Fruit fly (Drosophila melanogaster): ENCODE results near the gene CG17154.
A peak's percentile ranks its signal among the peaks of the same experiment; 100 is the strongest.

CG17154 gene

DNA sequence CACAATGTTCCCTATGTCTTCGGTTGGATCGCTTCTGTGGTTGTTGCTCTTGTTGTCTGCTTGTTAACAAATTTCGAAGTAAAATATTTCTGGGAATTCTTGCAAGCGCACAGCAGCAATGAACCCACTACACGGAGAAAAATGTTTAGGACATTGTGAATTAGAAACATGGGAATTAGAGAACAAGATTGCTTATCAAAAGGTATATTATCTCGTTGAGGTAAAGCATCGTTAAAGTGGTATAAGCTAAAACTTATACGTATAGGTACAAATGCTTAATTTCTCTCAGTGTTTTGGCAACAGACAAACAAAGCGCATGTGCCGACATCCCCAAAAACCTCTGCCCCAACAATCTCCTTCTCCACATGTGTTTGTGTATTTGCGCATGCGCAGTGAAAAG lies 34.7 kb upstream of the CG17154 start (continued):
- TF ChIP-seq CG11762 (GFP tag; optimal IDR thresholded peaks at IDR 0.05; ENCODE audit: insufficient read depth) (peak; percentile 69), CG6163 (GFP tag; IDR thresholded peaks at IDR 0.05) (peak; percentile 85), CG1621 (tag; optimal IDR thresholded peaks at IDR 0.05) (peak; percentile 55), Met (GFP tag; optimal IDR thresholded peaks at IDR 0.05) (peak; percentile 95), esn (GFP tag; optimal IDR thresholded peaks at IDR 0.05) (peak; percentile 94), spab (GFP tag; optimal IDR thresholded peaks at IDR 0.05) (peak; percentile 16), CG6276 (GFP tag; optimal IDR thresholded peaks at IDR 0.05) (no peak), acj6 (GFP tag; optimal IDR thresholded peaks at IDR 0.05) (peak; percentile 78), CG10669 (GFP tag; optimal IDR thresholded peaks at IDR 0.05) (peak; percentile 61), cyc (GFP tag; optimal IDR thresholded peaks at IDR 0.05) (peak; percentile 95), fd59A (GFP tag; optimal IDR thresholded peaks at IDR 0.05) (peak; percentile 27), dac (GFP tag; optimal IDR thresholded peaks at IDR 0.05) (no peak), CG11294 (GFP tag; IDR thresholded peaks at IDR 0.05) (peak; percentile 7; the same call in 1 of the 2 replicates), Sox102F (GFP tag; optimal IDR thresholded peaks at IDR 0.05) (peak; percentile 91), CG6808 (GFP tag; optimal IDR thresholded peaks at IDR 0.05) (peak; percentile 28), CG6854 (GFP tag; optimal IDR thresholded peaks at IDR 0.05) (peak; percentile 83)

DNA sequence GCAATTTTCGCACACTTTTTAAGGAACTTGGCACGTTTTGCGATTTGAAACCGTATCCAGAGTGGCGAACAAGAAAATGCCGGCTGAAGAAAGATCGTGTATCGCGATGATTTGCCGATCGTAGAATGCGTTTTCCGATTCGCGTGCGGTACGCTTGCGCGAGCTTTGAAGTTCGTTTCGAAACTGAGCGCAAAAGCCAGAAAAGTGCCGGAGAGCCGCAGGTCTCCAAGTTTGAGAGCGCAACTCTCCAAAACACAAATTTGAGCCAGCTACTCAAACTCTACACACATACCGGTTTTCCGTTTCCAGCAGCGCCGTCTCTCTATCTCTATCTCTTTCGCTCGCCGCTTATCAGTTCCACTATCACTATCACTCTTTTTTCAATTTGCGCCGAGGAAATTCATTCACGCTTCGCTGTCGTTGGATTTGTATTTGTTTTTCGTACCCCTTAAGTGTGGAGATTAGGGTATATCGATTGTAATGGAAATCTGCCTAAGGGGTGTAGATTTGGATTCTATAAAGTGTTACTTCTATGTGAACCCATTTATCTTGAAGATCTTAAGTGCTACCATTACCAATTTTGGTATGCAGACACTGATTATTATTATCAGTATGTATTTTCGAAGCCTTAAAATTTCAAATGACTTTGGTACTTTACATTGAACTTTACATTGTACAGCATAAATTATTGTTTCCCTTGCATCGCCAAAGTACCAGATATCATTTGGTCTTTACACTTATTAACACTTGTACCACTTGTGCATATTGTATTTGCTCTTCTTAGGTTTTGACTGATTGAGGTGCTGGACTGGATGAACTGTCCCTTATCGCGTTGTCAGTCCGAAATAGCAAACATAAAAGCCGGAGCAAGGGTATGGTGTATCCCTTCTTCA lies 31.9 kb upstream of the CG17154 start:
- TF ChIP-seq spab (GFP tag; optimal IDR thresholded peaks at IDR 0.05): peak; percentile 58
- TF ChIP-seq CG15336 (GFP tag; IDR thresholded peaks at IDR 0.05): peak; percentile 44
- TF ChIP-seq CG11762 (GFP tag; optimal IDR thresholded peaks at IDR 0.05; ENCODE audit: insufficient read depth): peak; percentile 58
- peak; percentile 79 for TF ChIP-seq CG32006 (GFP tag; optimal IDR thresholded peaks at IDR 0.05)
- peak; percentile 44 for TF ChIP-seq esn (GFP tag; optimal IDR thresholded peaks at IDR 0.05)
- TF ChIP-seq net (GFP tag; optimal IDR thresholded peaks at IDR 0.05): peak; percentile 55
- TF ChIP-seq dac (GFP tag; optimal IDR thresholded peaks at IDR 0.05): no peak
- TF ChIP-seq CG6163 (GFP tag; IDR thresholded peaks at IDR 0.05): peak; percentile 67
- peak; percentile 91 for TF ChIP-seq fkh (GFP tag; optimal IDR thresholded peaks at IDR 0.05)
- peak; percentile 46; the same call in 1 of the 3 replicates for TF ChIP-seq CG8119 (GFP tag; IDR thresholded peaks at IDR 0.05)
- peak; percentile 40 for TF ChIP-seq topi (GFP tag; optimal IDR thresholded peaks at IDR 0.05)
- TF ChIP-seq fd59A (GFP tag; optimal IDR thresholded peaks at IDR 0.05): peak; percentile 46
- TF ChIP-seq CG4318 (GFP tag; optimal IDR thresholded peaks at IDR 0.05): peak; percentile 37
- peak in 1 of 2 experiments; percentile 68 for TF ChIP-seq salr (GFP tag; optimal IDR thresholded peaks at IDR 0.05)
- TF ChIP-seq lz (GFP tag; optimal IDR thresholded peaks at IDR 0.05): peak; percentile 22
- TF ChIP-seq Met (GFP tag; optimal IDR thresholded peaks at IDR 0.05): peak; percentile 26
- TF ChIP-seq acj6 (GFP tag; optimal IDR thresholded peaks at IDR 0.05): peak; percentile 43
- TF ChIP-seq CG10631 (GFP tag; optimal IDR thresholded peaks at IDR 0.05): peak; percentile 59
- peak; percentile 0 for TF ChIP-seq CG31627 (GFP tag; optimal IDR thresholded peaks at IDR 0.05)
- TF ChIP-seq Gug (GFP tag; IDR thresholded peaks at IDR 0.05): peak; percentile 20; the same call in 1 of the 2 replicates
- peak; percentile 4 for TF ChIP-seq Ets21C (GFP tag; optimal IDR thresholded peaks at IDR 0.05)
- TF ChIP-seq Hr38 (GFP tag; optimal IDR thresholded peaks at IDR 0.05): no peak
- TF ChIP-seq CG34406 (GFP tag; optimal IDR thresholded peaks at IDR 0.05): peak; percentile 3
- TF ChIP-seq Ets96B (tag; optimal IDR thresholded peaks at IDR 0.05): peak; percentile 53
- peak; percentile 63 for TF ChIP-seq svp (GFP tag)
- TF ChIP-seq OdsH (GFP tag; optimal IDR thresholded peaks at IDR 0.05): peak; percentile 55
- TF ChIP-seq Sox14 (GFP tag; optimal IDR thresholded peaks at IDR 0.05): peak; percentile 46
- peak; percentile 60 for TF ChIP-seq Hr4 (GFP tag; optimal IDR thresholded peaks at IDR 0.05)
- peak; percentile 24 for TF ChIP-seq CG6276 (GFP tag; optimal IDR thresholded peaks at IDR 0.05)
- TF ChIP-seq Sox102F (GFP tag; optimal IDR thresholded peaks at IDR 0.05): no peak
- no peak for TF ChIP-seq Smox (GFP tag; optimal IDR thresholded peaks at IDR 0.05)
- TF ChIP-seq CG3032 (tag; optimal IDR thresholded peaks at IDR 0.05): peak; percentile 32
- TF ChIP-seq CG11902 (GFP tag; optimal IDR thresholded peaks at IDR 0.05): peak; percentile 47
- no peak for TF ChIP-seq Lpt (GFP tag; optimal IDR thresholded peaks at IDR 0.05)
- TF ChIP-seq CG10669 (GFP tag; optimal IDR thresholded peaks at IDR 0.05): peak; percentile 73
- peak; percentile 5 for TF ChIP-seq CG8632 (GFP tag; optimal IDR thresholded peaks at IDR 0.05)
- TF ChIP-seq CG9139 (GFP tag; optimal IDR thresholded peaks at IDR 0.05): no peak
- peak; percentile 16 for TF ChIP-seq dsx (GFP tag; optimal IDR thresholded peaks at IDR 0.05; ENCODE audit: poor library complexity, severe bottlenecking)
- peak; percentile 56 for TF ChIP-seq CG7368 (GFP tag; optimal IDR thresholded peaks at IDR 0.05)
- TF ChIP-seq Eip75B (GFP tag; optimal IDR thresholded peaks at IDR 0.05): peak; percentile 66
- TF ChIP-seq fd85E (GFP tag; optimal IDR thresholded peaks at IDR 0.05): no peak

Measured in whole organism, prepupa.